Worm (Caenorhabditis elegans) whole organism, L2 larva: Measurements from ENCODE around the gene C28A5.2.

Experiments used
- egl-27 ChIP-seq: sonication (generic microtip); optimal IDR thresholded peaks from 3 replicates; lab custom pipeline; 2017; ENCODE audit warnings: missing biosample characterization, missing genetic modification reagents, missing genetic modification characterization
- nhr-11 ChIP-seq: fragments of 150-350 bp; optimal IDR thresholded peaks from 2 replicates; lab custom pipeline; 2014; ENCODE audit warnings: missing biosample characterization, missing genetic modification characterization
- nhr-237 ChIP-seq: fragments of 150-350 bp; optimal IDR thresholded peaks from 2 replicates; lab custom pipeline; 2014; ENCODE audit warnings: missing biosample characterization, missing genetic modification characterization
- peb-1 ChIP-seq: fragments of 150-350 bp; optimal IDR thresholded peaks from 2 replicates; lab custom pipeline; 2014; ENCODE audit warnings: missing biosample characterization, missing genetic modification characterization
- zag-1 ChIP-seq: fragments of 150-350 bp; optimal IDR thresholded peaks from 2 replicates; lab custom pipeline; 2014; ENCODE audit warnings: missing biosample characterization, missing genetic modification characterization

ce11 chrIII:4448029-4448428, 8.7 kb upstream of the C28A5.2 start:
- TF ChIP-seq nhr-11 (tag; lab: Kevin White, UChicago): no peak
- TF ChIP-seq zag-1: no peak
- no peak for TF ChIP-seq egl-27 (tag; lab: Kevin White, UChicago)
- TF ChIP-seq peb-1 (tag; lab: Kevin White, UChicago): no peak
- TF ChIP-seq nhr-237 (tag; lab: Kevin White, UChicago): no peak
